Worm (Caenorhabditis elegans): Measurements from ENCODE around the gene C16A3.5.

C16A3.5 gene

ce11 chrIII:6355359-6355758 lies 25.2 kb upstream of the C16A3.5 start:
- TF ChIP-seq egl-5 (tag; optimal IDR thresholded peaks at IDR 0.05): no peak
- TF ChIP-seq pha-4 (tag; optimal IDR thresholded peaks at IDR 0.05): peak; percentile 19

ce11 chrIII:6356007-6356406 lies 24.6 kb upstream of the C16A3.5 start:
- TF ChIP-seq R02D3.7 (tag; optimal IDR thresholded peaks at IDR 0.05) (no peak), egl-27 (tag; optimal IDR thresholded peaks at IDR 0.05) (no peak), nhr-237 (tag; optimal IDR thresholded peaks at IDR 0.05) (no peak), pqm-1 (tag; optimal IDR thresholded peaks at IDR 0.05) (no peak), egl-5 (tag; optimal IDR thresholded peaks at IDR 0.05) (peak; percentile 17), nfya-1 (tag; optimal IDR thresholded peaks at IDR 0.05; ENCODE audit: insufficient read depth) (no peak), nhr-23 (tag; optimal IDR thresholded peaks at IDR 0.05) (no peak)

- TF ChIP-seq nhr-67 (tag; optimal IDR thresholded peaks at IDR 0.05): no peak
- TF ChIP-seq ama-1 (optimal IDR thresholded peaks at IDR 0.05): peak; percentile 11
These were observed 23.8 kb upstream of the C16A3.5 start for ce11 chrIII:6356764-6357163.

- no peak for TF ChIP-seq lsy-12 (tag; optimal IDR thresholded peaks at IDR 0.05)
These were observed 21.9 kb upstream of the C16A3.5 start for ce11 chrIII:6358704-6359103.

- TF ChIP-seq nhr-25 (tag; optimal IDR thresholded peaks at IDR 0.05) (peak; percentile 59), egl-5 (tag; optimal IDR thresholded peaks at IDR 0.05) (no peak), lsy-12 (tag; optimal IDR thresholded peaks at IDR 0.05) (no peak), jun-1 (tag; optimal IDR thresholded peaks at IDR 0.05) (peak; percentile 31)
These were observed 21.3 kb upstream of the C16A3.5 start for ce11 chrIII:6359171-6359854.

ce11 chrIII:6360114-6360513 lies 20.5 kb upstream of the C16A3.5 start:
- TF ChIP-seq nfya-1 (tag; optimal IDR thresholded peaks at IDR 0.05; ENCODE audit: insufficient read depth) (peak; percentile 42), unc-62 (GFP tag; optimal IDR thresholded peaks at IDR 0.05) (no peak), nhr-43 (tag; optimal IDR thresholded peaks at IDR 0.05; ENCODE audit: poor library complexity, severe bottlenecking) (peak; percentile 42), R02D3.7 (tag; optimal IDR thresholded peaks at IDR 0.05) (no peak), nhr-76 (tag; optimal IDR thresholded peaks at IDR 0.05) (no peak), egl-5 (tag; optimal IDR thresholded peaks at IDR 0.05) (no peak), ceh-16 (tag; optimal IDR thresholded peaks at IDR 0.05) (no peak), skn-1 (tag; optimal IDR thresholded peaks at IDR 0.05) (no peak), lin-39 (tag; optimal IDR thresholded peaks at IDR 0.05) (peak; percentile 44), ceh-82 (tag; optimal IDR thresholded peaks at IDR 0.05) (no peak), ceh-9 (tag; optimal IDR thresholded peaks at IDR 0.05) (no peak), fkh-2 (tag; optimal IDR thresholded peaks at IDR 0.05) (no peak), elt-1 (tag; optimal IDR thresholded peaks at IDR 0.05) (peak; percentile 49)

ce11 chrIII:6360825-6361224 lies 19.7 kb upstream of the C16A3.5 start:
- TF ChIP-seq elt-1 (tag; optimal IDR thresholded peaks at IDR 0.05): peak; percentile 24
- TF ChIP-seq nhr-12 (tag; optimal IDR thresholded peaks at IDR 0.05): no peak
- TF ChIP-seq ceh-28 (tag; optimal IDR thresholded peaks at IDR 0.05): no peak
- no peak for TF ChIP-seq hmg-11 (tag; optimal IDR thresholded peaks at IDR 0.05)
- no peak for TF ChIP-seq mdl-1 (tag; optimal IDR thresholded peaks at IDR 0.05)
- TF ChIP-seq fkh-2 (tag; optimal IDR thresholded peaks at IDR 0.05): no peak
- no peak for TF ChIP-seq nhr-67 (tag; optimal IDR thresholded peaks at IDR 0.05)
- no peak for TF ChIP-seq nhr-76 (tag; optimal IDR thresholded peaks at IDR 0.05)
- peak; percentile 61 for TF ChIP-seq elt-2 (tag; optimal IDR thresholded peaks at IDR 0.05)
- TF ChIP-seq zag-1 (tag; optimal IDR thresholded peaks at IDR 0.05): no peak
- peak; percentile 29 for TF ChIP-seq nhr-43 (tag; optimal IDR thresholded peaks at IDR 0.05; ENCODE audit: poor library complexity, severe bottlenecking)
- peak; percentile 52 for TF ChIP-seq nhr-23 (tag; optimal IDR thresholded peaks at IDR 0.05)

Data from whole organism, L3 larva.